Worm (Caenorhabditis elegans): ENCODE measurements around the gene Y51H4A.935.

ce11 chrIV:16492327-16492726 is 14.7 kb downstream of the Y51H4A.935 start:
- TF ChIP-seq ceh-36 (tag; optimal IDR thresholded peaks at IDR 0.05): no peak
- TF ChIP-seq tbx-37 (GFP tag; conservative IDR thresholded peaks at IDR 0.05): no peak; the same call in 1 of the 2 replicates
- no peak for TF ChIP-seq ets-7 (tag; optimal IDR thresholded peaks at IDR 0.05)
- no peak for TF ChIP-seq ama-1 (optimal IDR thresholded peaks at IDR 0.05)
- TF ChIP-seq flt-1 (GFP tag; IDR thresholded peaks at IDR 0.05): no peak
- TF ChIP-seq B0310.2 (tag; optimal IDR thresholded peaks at IDR 0.05): no peak
